Worm (Caenorhabditis elegans): ENCODE data around the gene F45E1.2.

DNA sequence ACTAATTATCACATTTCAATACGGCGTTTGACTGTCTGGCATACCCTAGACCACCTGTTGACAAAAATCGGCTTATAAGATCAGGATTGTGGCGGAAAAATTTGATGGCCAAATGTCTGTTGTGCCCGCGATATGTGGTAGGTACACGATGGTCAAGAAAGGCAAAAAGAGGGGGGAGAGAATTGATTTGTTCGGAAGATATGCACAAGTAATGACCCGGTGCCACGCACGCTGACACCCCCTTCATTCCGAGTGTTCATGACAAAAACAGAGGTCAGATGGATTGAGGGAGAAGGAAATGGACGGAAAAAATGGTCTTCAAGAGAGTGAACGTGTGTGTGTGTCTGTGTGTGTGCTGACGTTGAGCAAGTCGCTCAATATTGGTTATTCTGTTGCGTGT, 38.1 kb upstream of the F45E1.2 start:
- TF ChIP-seq tra-4 (tag; optimal IDR thresholded peaks at IDR 0.05), result no peak
- no peak for TF ChIP-seq pes-1 (GFP tag; IDR thresholded peaks at IDR 0.05)
- TF ChIP-seq aly-1 (tag; optimal IDR thresholded peaks at IDR 0.05), result no peak
- no peak for TF ChIP-seq flt-1 (GFP tag; IDR thresholded peaks at IDR 0.05)
- no peak for TF ChIP-seq hmbx-1 (tag; optimal IDR thresholded peaks at IDR 0.05)
- no peak for TF ChIP-seq F13C5.2 (tag; optimal IDR thresholded peaks at IDR 0.05)
- no peak for TF ChIP-seq ama-1 (optimal IDR thresholded peaks at IDR 0.05)
- no peak for TF ChIP-seq ceh-13 (GFP tag; optimal IDR thresholded peaks at IDR 0.05)
- TF ChIP-seq hnd-1 (tag; optimal IDR thresholded peaks at IDR 0.05), result no peak
- no peak for TF ChIP-seq B0310.2 (tag; optimal IDR thresholded peaks at IDR 0.05)
- no peak for TF ChIP-seq tbx-37 (GFP tag; conservative IDR thresholded peaks at IDR 0.05)
